Worm (Caenorhabditis elegans): ENCODE results near the gene C55A1.4.
"Not testable (repeated sequence)": the region's sequence is repeated elsewhere in the genome, so short reads cannot be mapped to it uniquely, and the experiment has no call there.

C55A1.4 gene

DNA sequence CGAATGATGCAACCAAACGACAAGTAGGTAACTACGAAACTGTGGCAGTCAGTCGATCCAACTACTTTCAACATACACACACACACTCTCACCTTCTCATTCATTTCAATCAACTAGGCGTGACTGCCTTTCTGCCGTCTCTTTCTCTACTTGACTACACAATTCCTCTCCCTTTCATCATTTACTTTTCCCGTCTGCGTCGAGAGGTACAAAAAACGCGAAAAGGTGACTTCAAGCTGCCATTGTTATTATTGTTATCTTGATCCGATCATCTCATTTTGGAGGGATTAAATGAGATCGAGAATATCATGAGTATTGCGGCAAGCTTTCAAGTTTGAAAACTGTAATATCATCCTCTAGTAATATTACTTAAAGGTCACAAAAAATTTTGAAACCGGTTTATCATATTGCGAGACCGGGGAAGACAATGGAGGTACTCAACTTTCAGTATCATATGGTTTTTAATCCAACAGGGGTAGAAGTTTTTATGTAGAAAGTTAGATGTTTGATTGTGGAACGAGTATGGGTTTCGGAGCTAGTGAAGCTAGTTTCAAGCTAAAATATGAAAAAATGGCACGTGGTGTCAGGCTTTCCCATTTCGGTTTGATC lies 21.1 kb upstream of the C55A1.4 start:
- TF ChIP-seq cog-1 (tag; optimal IDR thresholded peaks at IDR 0.05) (no peak), ref-1 (GFP tag; conservative IDR thresholded peaks at IDR 0.05) (no peak), ztf-29 (GFP tag; IDR thresholded peaks at IDR 0.05) (no peak), flt-1 (GFP tag; IDR thresholded peaks at IDR 0.05) (no peak), med-1 (GFP tag; optimal IDR thresholded peaks at IDR 0.05; ENCODE audit: insufficient read depth) (no peak), klf-2 (GFP tag; conservative IDR thresholded peaks at IDR 0.05) (no peak), tab-1 (GFP tag; IDR thresholded peaks at IDR 0.05) (no peak), T22C8.4 (GFP tag; IDR thresholded peaks at IDR 0.05) (no peak), ztf-23 (GFP tag; IDR thresholded peaks at IDR 0.05) (no peak)

DNA sequence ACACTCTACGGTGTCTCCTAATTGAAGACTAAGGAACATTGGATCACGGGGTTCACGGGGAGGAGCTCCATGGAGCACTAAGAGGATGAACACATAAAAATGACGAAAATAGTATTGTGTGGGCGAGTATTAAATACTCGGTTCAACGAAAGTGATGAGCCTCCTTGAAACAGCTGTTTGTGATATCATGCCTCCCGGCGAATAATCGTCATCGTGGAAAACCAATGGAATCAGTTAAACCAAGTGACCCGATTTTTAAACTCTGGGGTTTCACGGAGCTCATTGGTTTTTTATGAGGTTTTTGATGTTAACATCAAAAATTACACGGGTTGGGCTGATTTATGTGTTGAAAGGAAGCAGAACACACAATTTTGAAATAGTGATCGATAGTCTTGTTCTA lies 18.5 kb upstream of the C55A1.4 start:
- TF ChIP-seq tab-1 (GFP tag; IDR thresholded peaks at IDR 0.05) (no peak), flt-1 (GFP tag; IDR thresholded peaks at IDR 0.05) (no peak), med-1 (GFP tag; optimal IDR thresholded peaks at IDR 0.05; ENCODE audit: insufficient read depth) (no peak), ztf-23 (GFP tag; IDR thresholded peaks at IDR 0.05) (no peak), T22C8.4 (GFP tag; IDR thresholded peaks at IDR 0.05) (no peak), ref-1 (GFP tag; conservative IDR thresholded peaks at IDR 0.05) (no peak), klf-2 (GFP tag; conservative IDR thresholded peaks at IDR 0.05) (no peak), ztf-29 (GFP tag; IDR thresholded peaks at IDR 0.05) (no peak), cog-1 (tag; optimal IDR thresholded peaks at IDR 0.05) (no peak)

DNA sequence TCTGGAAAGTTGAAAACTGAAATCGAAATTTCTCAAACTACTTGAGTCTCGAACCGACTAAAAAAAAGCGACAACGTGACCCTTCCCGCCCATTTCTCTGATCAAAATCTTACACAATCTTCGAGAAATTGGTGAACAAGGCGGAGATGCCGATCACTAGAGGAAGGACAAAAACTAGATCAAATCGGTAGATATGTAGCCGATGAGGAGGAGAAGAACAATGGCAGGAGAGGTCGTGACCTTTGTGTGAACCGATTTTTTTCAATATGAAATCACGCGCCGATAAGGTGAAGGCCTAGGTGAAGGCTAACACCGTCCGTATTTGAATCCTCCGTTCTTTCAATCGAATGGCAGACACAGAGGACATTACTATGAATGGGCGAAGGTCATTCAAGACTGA lies 17.9 kb upstream of the C55A1.4 start:
- TF ChIP-seq ref-1 (GFP tag; conservative IDR thresholded peaks at IDR 0.05) (no peak), tab-1 (GFP tag; IDR thresholded peaks at IDR 0.05) (no peak), flt-1 (GFP tag; IDR thresholded peaks at IDR 0.05) (no peak), cog-1 (tag; optimal IDR thresholded peaks at IDR 0.05) (no peak), ztf-23 (GFP tag; IDR thresholded peaks at IDR 0.05) (no peak), T22C8.4 (GFP tag; IDR thresholded peaks at IDR 0.05) (no peak), med-1 (GFP tag; optimal IDR thresholded peaks at IDR 0.05; ENCODE audit: insufficient read depth) (no peak)

- TF ChIP-seq tab-1 (GFP tag; IDR thresholded peaks at IDR 0.05): no peak
- no peak for TF ChIP-seq med-1 (GFP tag; optimal IDR thresholded peaks at IDR 0.05; ENCODE audit: insufficient read depth)
- no peak for TF ChIP-seq klf-2 (GFP tag; conservative IDR thresholded peaks at IDR 0.05)
- no peak for TF ChIP-seq ztf-23 (GFP tag; IDR thresholded peaks at IDR 0.05)
- TF ChIP-seq ztf-29 (GFP tag; IDR thresholded peaks at IDR 0.05): no peak
- TF ChIP-seq flt-1 (GFP tag; IDR thresholded peaks at IDR 0.05): no peak
- no peak for TF ChIP-seq T22C8.4 (GFP tag; IDR thresholded peaks at IDR 0.05)
- TF ChIP-seq ref-1 (GFP tag; conservative IDR thresholded peaks at IDR 0.05): no peak
- no peak for TF ChIP-seq cog-1 (tag; optimal IDR thresholded peaks at IDR 0.05)
These were observed 15.4 kb upstream of the C55A1.4 start for ce11 chrV:15658262-15659060.

DNA sequence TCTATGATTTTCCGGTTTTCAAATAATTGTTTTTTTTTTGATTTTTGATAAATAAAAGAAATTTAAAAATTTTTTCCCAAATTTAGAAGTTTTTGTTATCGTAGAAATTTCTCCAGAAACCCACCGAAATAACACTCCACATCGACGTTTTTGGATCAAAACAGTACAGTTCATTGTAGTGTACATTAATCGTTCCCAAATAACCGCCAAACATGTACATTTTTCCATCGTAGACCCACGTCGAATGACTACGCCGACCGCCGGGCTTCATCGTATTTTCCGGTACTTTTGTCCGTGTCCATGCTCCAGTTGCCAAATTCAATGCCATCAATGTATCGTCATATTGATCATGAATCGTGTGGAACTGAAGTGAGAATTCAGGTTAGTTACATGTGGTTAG lies 11.0 kb upstream of the C55A1.4 start, which contains the start of gene F53E4.2:
Gene F53E4.2 (plus strand): TSS at position 301 of the 400 bp plus-strand sequence.
- TF ChIP-seq T22C8.4 (GFP tag; IDR thresholded peaks at IDR 0.05): no peak
- no peak for TF ChIP-seq klf-2 (GFP tag; conservative IDR thresholded peaks at IDR 0.05)
- TF ChIP-seq ztf-29 (GFP tag; IDR thresholded peaks at IDR 0.05): no peak

DNA sequence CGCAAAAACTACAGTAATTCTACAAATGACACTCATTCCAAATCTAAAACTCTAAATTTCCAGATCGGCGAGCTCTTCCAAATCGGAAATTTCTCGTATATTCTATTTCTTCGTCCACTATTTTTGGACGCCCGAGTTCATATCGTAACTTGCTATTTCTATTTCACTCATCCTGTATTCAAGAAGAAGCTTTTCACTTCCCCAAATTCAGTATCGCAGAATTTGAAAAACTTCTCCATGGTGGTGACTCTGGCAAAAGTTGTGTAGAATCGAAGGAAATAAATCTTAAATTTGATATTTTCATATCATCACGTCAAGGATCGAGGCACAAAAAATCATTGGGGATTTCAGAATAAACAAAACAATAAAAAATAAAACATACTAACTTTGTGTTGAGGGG lies 9.1 kb upstream of the C55A1.4 start:
- TF ChIP-seq T22C8.4 (GFP tag; IDR thresholded peaks at IDR 0.05) (no peak), ztf-29 (GFP tag; IDR thresholded peaks at IDR 0.05) (no peak), med-1 (GFP tag; optimal IDR thresholded peaks at IDR 0.05; ENCODE audit: insufficient read depth) (no peak)

ce11 chrV:15650167-15650566 lies 7.1 kb upstream of the C55A1.4 start, which contains the start of gene sru-42:
sru-42 (plus strand) TSS chrV:15650467.
- TF ChIP-seq med-1 (GFP tag; optimal IDR thresholded peaks at IDR 0.05; ENCODE audit: insufficient read depth) (no peak), cog-1 (tag; optimal IDR thresholded peaks at IDR 0.05) (no peak), ztf-23 (GFP tag; IDR thresholded peaks at IDR 0.05) (no peak), T22C8.4 (GFP tag; IDR thresholded peaks at IDR 0.05) (no peak), klf-2 (GFP tag; conservative IDR thresholded peaks at IDR 0.05) (no peak), flt-1 (GFP tag; IDR thresholded peaks at IDR 0.05) (no peak), ref-1 (GFP tag; conservative IDR thresholded peaks at IDR 0.05) (no peak), ztf-29 (GFP tag; IDR thresholded peaks at IDR 0.05) (no peak), tab-1 (GFP tag; IDR thresholded peaks at IDR 0.05) (no peak)

ce11 chrV:15647536-15648085 lies 4.5 kb upstream of the C55A1.4 start, which contains the start of the genes C55A1.7 and C55A1.6:
C55A1.7 (minus strand) TSS chrV:15647636.
C55A1.6 (plus strand) TSS chrV:15648035.
- TF ChIP-seq flt-1 (GFP tag; IDR thresholded peaks at IDR 0.05); klf-2 (GFP tag; conservative IDR thresholded peaks at IDR 0.05); ztf-29 (GFP tag; IDR thresholded peaks at IDR 0.05): not testable (repeated sequence)

ce11 chrV:15644575-15644974 lies 1.5 kb upstream of the C55A1.4 start, which contains the start of gene str-23:
str-23 (plus strand) TSS chrV:15644875.
- TF ChIP-seq ztf-29 (GFP tag; IDR thresholded peaks at IDR 0.05): no peak
- TF ChIP-seq tab-1 (GFP tag; IDR thresholded peaks at IDR 0.05): no peak
- TF ChIP-seq flt-1 (GFP tag; IDR thresholded peaks at IDR 0.05): no peak
- no peak for TF ChIP-seq T22C8.4 (GFP tag; IDR thresholded peaks at IDR 0.05)
- no peak for TF ChIP-seq med-1 (GFP tag; optimal IDR thresholded peaks at IDR 0.05; ENCODE audit: insufficient read depth)
- no peak for TF ChIP-seq cog-1 (tag; optimal IDR thresholded peaks at IDR 0.05)
- no peak for TF ChIP-seq ref-1 (GFP tag; conservative IDR thresholded peaks at IDR 0.05)
- no peak for TF ChIP-seq klf-2 (GFP tag; conservative IDR thresholded peaks at IDR 0.05)
- TF ChIP-seq ztf-23 (GFP tag; IDR thresholded peaks at IDR 0.05): no peak
